Worm (Caenorhabditis elegans) whole organism, L2 larva: ENCODE data around the gene T01G6.1.

Experiments
- ama-1 ChIP-seq: fragments of 150-350 bp; optimal IDR thresholded peaks from 2 replicates; lab custom pipeline; 2018; ENCODE audit warnings: inconsistent platforms
- blmp-1 ChIP-seq: sonication (generic microtip); optimal IDR thresholded peaks from 2 replicates; lab custom pipeline; 2017; ENCODE audit warnings: missing genetic modification characterization, mild to moderate bottlenecking, missing compliant biosample characterization, antibody characterized with exemption, moderate library complexity; ENCODE audit not compliant: insufficient read depth
- dmd-4 ChIP-seq: sonication (generic microtip); optimal IDR thresholded peaks from 2 replicates; lab custom pipeline; 2017; ENCODE audit warnings: missing biosample characterization, missing genetic modification characterization
- elt-3 ChIP-seq: sonication (generic microtip); optimal IDR thresholded peaks from 2 replicates; lab custom pipeline; 2017; ENCODE audit warnings: missing biosample characterization, missing genetic modification characterization
- gmeb-1 ChIP-seq: fragments of 150-350 bp; optimal IDR thresholded peaks from 2 replicates; lab custom pipeline; 2014; ENCODE audit warnings: missing biosample characterization, missing genetic modification characterization
- lin-11 ChIP-seq: fragments of 150-350 bp; sonication (generic microtip); optimal IDR thresholded peaks from 2 replicates; lab custom pipeline; 2014; ENCODE audit warnings: missing biosample characterization, missing genetic modification characterization, inconsistent platforms, mixed read lengths
- mbf-1 ChIP-seq: sonication (generic microtip); optimal IDR thresholded peaks from 2 replicates; lab custom pipeline; 2017; ENCODE audit warnings: missing biosample characterization, missing genetic modification characterization
- nhr-11 ChIP-seq: fragments of 150-350 bp; optimal IDR thresholded peaks from 2 replicates; lab custom pipeline; 2014; ENCODE audit warnings: missing biosample characterization, missing genetic modification characterization
- nhr-237 ChIP-seq: fragments of 150-350 bp; optimal IDR thresholded peaks from 2 replicates; lab custom pipeline; 2014; ENCODE audit warnings: missing biosample characterization, missing genetic modification characterization
- sma-3 ChIP-seq: sonication (generic microtip); optimal IDR thresholded peaks from 2 replicates; lab custom pipeline; 2016; ENCODE audit warnings: missing genetic modification reagents, missing genetic modification characterization, missing compliant biosample characterization
- unc-62 ChIP-seq: fragments of 150-350 bp; optimal IDR thresholded peaks from 2 replicates; lab custom pipeline; 2014; ENCODE audit warnings: missing biosample characterization, missing genetic modification reagents, missing genetic modification characterization
- ztf-11 ChIP-seq: sonication (generic microtip); optimal IDR thresholded peaks from 2 replicates; lab custom pipeline; 2017; ENCODE audit warnings: missing biosample characterization, missing genetic modification characterization
- ztf-4 ChIP-seq: fragments of 150-350 bp; optimal IDR thresholded peaks from 2 replicates; lab custom pipeline; 2014; ENCODE audit warnings: missing biosample characterization, missing genetic modification characterization

- no peak for TF ChIP-seq ama-1 (lab: Kevin White, UChicago)
- no peak for TF ChIP-seq sma-3 (GFP tag; lab: Kevin White, UChicago)
- no peak for TF ChIP-seq dmd-4 (tag; lab: Kevin White, UChicago)
- TF ChIP-seq ztf-11 (tag; lab: Kevin White, UChicago), result no peak
- no peak for TF ChIP-seq gmeb-1
- TF ChIP-seq mbf-1, result no peak
- no peak for TF ChIP-seq blmp-1
- no peak for TF ChIP-seq nhr-237
- TF ChIP-seq lin-11 (tag; lab: Kevin White, UChicago), result no peak
- TF ChIP-seq unc-62 (GFP tag; lab: Kevin White, UChicago), result no peak
- no peak for TF ChIP-seq elt-3 (tag; lab: Kevin White, UChicago)
- no peak for TF ChIP-seq ztf-4 (tag; lab: Kevin White, UChicago)
- TF ChIP-seq nhr-11, result no peak
Measured at ce11 chrV:521517-521916, 24.0 kb downstream of the T01G6.1 start, which contains the start of gene srw-107.
